Worm (Caenorhabditis elegans): ENCODE results near the gene R08A2.2.

R08A2.2 gene

ce11 chrV:14695713-14696112 is 19.8 kb downstream of the R08A2.2 start:
- TF ChIP-seq mep-1 (tag; optimal IDR thresholded peaks at IDR 0.05) (no peak), nhr-77 (tag; optimal IDR thresholded peaks at IDR 0.05) (no peak), unc-86 (tag; optimal IDR thresholded peaks at IDR 0.05) (no peak), pag-3 (tag; optimal IDR thresholded peaks at IDR 0.05; ENCODE audit: borderline replicate concordance, insufficient read depth) (peak; percentile 71), nhr-71 (tag; optimal IDR thresholded peaks at IDR 0.05) (no peak), rnt-1 (tag; optimal IDR thresholded peaks at IDR 0.05) (peak; percentile 22), ces-1 (GFP tag; optimal IDR thresholded peaks at IDR 0.05) (no peak), egl-27 (tag; optimal IDR thresholded peaks at IDR 0.05) (no peak)

- TF ChIP-seq hlh-4 (tag; optimal IDR thresholded peaks at IDR 0.05) (no peak), tlp-1 (tag; optimal IDR thresholded peaks at IDR 0.05) (no peak), fkh-8 (tag; optimal IDR thresholded peaks at IDR 0.05) (peak; percentile 54), lin-35 (GFP tag; optimal IDR thresholded peaks at IDR 0.05) (peak in 1 of 2 experiments; percentile 16), efl-1 (optimal IDR thresholded peaks at IDR 0.05) (no peak), efl-1 (GFP tag; optimal IDR thresholded peaks at IDR 0.05 in 1 of 2) (peak in 1 of 2 experiments; percentile 41), nhr-85 (tag) (peak; percentile 20), lin-13 (GFP tag; optimal IDR thresholded peaks at IDR 0.05) (no peak)
These were observed 26.3 kb downstream of the R08A2.2 start, which contains the start of gene gasr-8 for ce11 chrV:14689060-14689750. TSS of gene gasr-8 (plus strand) at chrV:14689110.

ce11 chrV:14688097-14688912 is 27.2 kb downstream of the R08A2.2 start, which contains the start of gene C47E8.11:
TSS of gene C47E8.11 (plus strand) at chrV:14688616.
- peak; percentile 20 for TF ChIP-seq aha-1 (tag; optimal IDR thresholded peaks at IDR 0.05)
- no peak for TF ChIP-seq fos-1 (tag; optimal IDR thresholded peaks at IDR 0.05)
- peak; percentile 41 for TF ChIP-seq rnt-1 (tag; optimal IDR thresholded peaks at IDR 0.05)
- peak; percentile 18 for TF ChIP-seq pag-3 (tag; optimal IDR thresholded peaks at IDR 0.05; ENCODE audit: borderline replicate concordance, insufficient read depth)
- peak; percentile 65 for TF ChIP-seq pax-3 (tag; optimal IDR thresholded peaks at IDR 0.05)
- no peak for TF ChIP-seq isw-1 (GFP tag; IDR thresholded peaks at IDR 0.05)
- no peak for TF ChIP-seq hlh-17 (GFP tag; optimal IDR thresholded peaks at IDR 0.05; ENCODE audit: borderline replicate concordance)
- TF ChIP-seq egl-27 (tag; optimal IDR thresholded peaks at IDR 0.05): no peak
- TF ChIP-seq hpl-2 (GFP tag; optimal IDR thresholded peaks at IDR 0.05): no peak
- no peak for TF ChIP-seq mef-2 (tag; optimal IDR thresholded peaks at IDR 0.05)
- no peak for TF ChIP-seq mab-9 (GFP tag; IDR thresholded peaks at IDR 0.05)
- peak; percentile 28 for TF ChIP-seq unc-86 (tag; optimal IDR thresholded peaks at IDR 0.05)
- no peak for TF ChIP-seq ces-1 (GFP tag; optimal IDR thresholded peaks at IDR 0.05)
- no peak for TF ChIP-seq lin-15B (tag; optimal IDR thresholded peaks at IDR 0.05)
- no peak for TF ChIP-seq irx-1 (tag; optimal IDR thresholded peaks at IDR 0.05)
- TF ChIP-seq nhr-90 (tag; optimal IDR thresholded peaks at IDR 0.05; ENCODE audit: poor library complexity): peak; percentile 65
- TF ChIP-seq zip-4 (GFP tag; optimal IDR thresholded peaks at IDR 0.05): no peak
- TF ChIP-seq efl-3 (GFP tag; optimal IDR thresholded peaks at IDR 0.05): no peak
- TF ChIP-seq pqm-1 (tag; optimal IDR thresholded peaks at IDR 0.05): peak; percentile 37
- peak; percentile 38; the same call in 1 of the 2 replicates for TF ChIP-seq nhr-19 (GFP tag; conservative IDR thresholded peaks at IDR 0.05)
- TF ChIP-seq ama-1 (optimal IDR thresholded peaks at IDR 0.05): peak; percentile 98
- no peak for TF ChIP-seq sox-4 (tag; optimal IDR thresholded peaks at IDR 0.05)
- TF ChIP-seq snu-23 (GFP tag; optimal IDR thresholded peaks at IDR 0.05): peak; percentile 67
- TF ChIP-seq unc-130 (tag; optimal IDR thresholded peaks at IDR 0.05): no peak
- no peak for TF ChIP-seq fkh-10 (GFP tag; optimal IDR thresholded peaks at IDR 0.05)
- peak; percentile 31 for TF ChIP-seq elt-2 (tag; optimal IDR thresholded peaks at IDR 0.05)
- no peak for TF ChIP-seq lir-3 (tag; optimal IDR thresholded peaks at IDR 0.05; ENCODE audit: poor library complexity)
- TF ChIP-seq swsn-7 (tag; optimal IDR thresholded peaks at IDR 0.05): peak; percentile 63
- no peak for TF ChIP-seq ceh-90 (tag; optimal IDR thresholded peaks at IDR 0.05)
- TF ChIP-seq C04F5.9 (tag; optimal IDR thresholded peaks at IDR 0.05): no peak
- TF ChIP-seq tbx-2 (tag; optimal IDR thresholded peaks at IDR 0.05): no peak
- peak; percentile 100 for TF ChIP-seq aly-2 (tag; optimal IDR thresholded peaks at IDR 0.05)
- TF ChIP-seq lin-13 (GFP tag; optimal IDR thresholded peaks at IDR 0.05): peak; percentile 25
- TF ChIP-seq C16A3.4 (tag; optimal IDR thresholded peaks at IDR 0.05): no peak
- peak; percentile 33 for TF ChIP-seq ceh-8 (GFP tag; optimal IDR thresholded peaks at IDR 0.05)
- peak; percentile 38 for TF ChIP-seq dsc-1 (tag; optimal IDR thresholded peaks at IDR 0.05)
- TF ChIP-seq tlp-1 (tag; optimal IDR thresholded peaks at IDR 0.05): no peak
